ENCODE assay signal across 5 worm cellular contexts in genomic region chrX:2488526-2489098, ce11.
TF ChIP-seq lines count a peak whose summit lies in the region.

Gene hid-1, plus strand, starts transcription at chrX:2489048.

TF ChIP-seq in whole organism, L1 larva, 84 proteins besides CTCF, POLR2A, EP300 and RAD21 (continues in another document):
- peak; percentile 10 for TF ChIP-seq snu-23 (GFP tag; optimal IDR thresholded peaks at IDR 0.05; lab: Kevin White, UChicago)
- TF ChIP-seq fkh-10 (GFP tag; optimal IDR thresholded peaks at IDR 0.05; lab: Kevin White, UChicago): peak; percentile 11
- peak in 1 of 3 experiments; percentile 53 for TF ChIP-seq ceh-82 (tag; optimal IDR thresholded peaks at IDR 0.05; lab: Kevin White, UChicago)
- peak; percentile 38 for TF ChIP-seq rnt-1 (tag; optimal IDR thresholded peaks at IDR 0.05; lab: Kevin White, UChicago)
- TF ChIP-seq lin-14 (GFP tag; optimal IDR thresholded peaks at IDR 0.05; lab: Kevin White, UChicago): peak; percentile 83
- TF ChIP-seq nhr-19 (GFP tag; conservative IDR thresholded peaks at IDR 0.05; lab: Robert Waterston, UW): no peak
- TF ChIP-seq aha-1 (tag; optimal IDR thresholded peaks at IDR 0.05; lab: Kevin White, UChicago): no peak
- peak; percentile 29 for TF ChIP-seq nhr-47 (tag; optimal IDR thresholded peaks at IDR 0.05; lab: Kevin White, UChicago)
- TF ChIP-seq nhr-71 (tag; optimal IDR thresholded peaks at IDR 0.05; lab: Kevin White, UChicago): peak; percentile 30
- peak; percentile 8 for TF ChIP-seq ces-1 (GFP tag; optimal IDR thresholded peaks at IDR 0.05; lab: Kevin White, UChicago)
- peak; percentile 4 for TF ChIP-seq xbp-1 (tag; optimal IDR thresholded peaks at IDR 0.05; lab: Kevin White, UChicago)
- peak; percentile 13 for TF ChIP-seq swsn-7 (tag; optimal IDR thresholded peaks at IDR 0.05; lab: Kevin White, UChicago)
- TF ChIP-seq efl-3 (GFP tag; optimal IDR thresholded peaks at IDR 0.05; lab: Kevin White, UChicago): no peak
- TF ChIP-seq tbx-2 (tag; optimal IDR thresholded peaks at IDR 0.05; lab: Kevin White, UChicago): peak; percentile 9
- no peak for TF ChIP-seq nhr-12 (tag; optimal IDR thresholded peaks at IDR 0.05; lab: Kevin White, UChicago)
- peak; percentile 49 for TF ChIP-seq nhr-85 (tag; lab: Kevin White, UChicago)
- peak in 1 of 2 experiments; percentile 11 for TF ChIP-seq lsy-2 (tag; optimal IDR thresholded peaks at IDR 0.05; lab: Kevin White, UChicago)
- TF ChIP-seq ztf-11 (tag; optimal IDR thresholded peaks at IDR 0.05; lab: Kevin White, UChicago): peak in 1 of 2 experiments; percentile 46

TF ChIP-seq in whole organism, L3 larva, 47 proteins besides CTCF, POLR2A, EP300 and RAD21:
- TF ChIP-seq elt-2 (tag; optimal IDR thresholded peaks at IDR 0.05; lab: Kevin White, UChicago): peak; percentile 4
- no peak for TF ChIP-seq nhr-11 (tag; optimal IDR thresholded peaks at IDR 0.05; lab: Kevin White, UChicago)
- peak; percentile 62 for TF ChIP-seq lin-39 (tag; optimal IDR thresholded peaks at IDR 0.05; lab: Kevin White, UChicago)
- peak; percentile 69 for TF ChIP-seq hmg-11 (tag; optimal IDR thresholded peaks at IDR 0.05; lab: Kevin White, UChicago)
- no peak for TF ChIP-seq ztf-11 (tag; optimal IDR thresholded peaks at IDR 0.05; lab: Kevin White, UChicago)
- peak; percentile 38 for TF ChIP-seq nfya-1 (tag; optimal IDR thresholded peaks at IDR 0.05; lab: Kevin White, UChicago; ENCODE audit: insufficient read depth)
- no peak for TF ChIP-seq mdl-1 (tag; optimal IDR thresholded peaks at IDR 0.05; lab: Kevin White, UChicago)
- TF ChIP-seq pha-4 (tag; optimal IDR thresholded peaks at IDR 0.05; lab: Kevin White, UChicago): peak; percentile 30
- peak; percentile 20 for TF ChIP-seq fkh-10 (GFP tag; optimal IDR thresholded peaks at IDR 0.05; lab: Kevin White, UChicago)

TF ChIP-seq in whole organism, early embryonic, 17 proteins besides CTCF, POLR2A, EP300 and RAD21:
- TF ChIP-seq tra-4 (tag; optimal IDR thresholded peaks at IDR 0.05; lab: Kevin White, UChicago) (no peak), hmg-4 (GFP tag; optimal IDR thresholded peaks at IDR 0.05; lab: Kevin White, UChicago) (peak; percentile 41), B0310.2 (tag; optimal IDR thresholded peaks at IDR 0.05; lab: Kevin White, UChicago) (peak; percentile 4), flt-1 (GFP tag; IDR thresholded peaks at IDR 0.05; lab: Robert Waterston, UW) (no peak), pes-1 (GFP tag; IDR thresholded peaks at IDR 0.05; lab: Robert Waterston, UW) (0 out of 2 replicates have a peak, but pooled peaks have one; percentile 12)
TF ChIP-seq in whole organism, early embryonic: peak in this region for 3.

TF ChIP-seq in whole organism, midembryonic, 9 proteins besides CTCF, POLR2A, EP300 and RAD21:
- TF ChIP-seq tab-1 (GFP tag; IDR thresholded peaks at IDR 0.05; lab: Robert Waterston, UW) (no peak), T22C8.4 (GFP tag; IDR thresholded peaks at IDR 0.05; lab: Robert Waterston, UW) (0 out of 2 replicates have a peak, but pooled peaks have one; percentile 31)

TF ChIP-seq in whole organism, young adult, 124 proteins besides CTCF, POLR2A, EP300 and RAD21:
- TF ChIP-seq K12H6.12 (tag; optimal IDR thresholded peaks at IDR 0.05; lab: Kevin White, UChicago): no peak
- peak; percentile 12 for TF ChIP-seq nhr-80 (tag; optimal IDR thresholded peaks at IDR 0.05; lab: Kevin White, UChicago)
